Worm (Caenorhabditis elegans) whole organism, L3 larva: ENCODE measurements around the gene srz-102.

Experiments
- R02D3.7 ChIP-seq: fragments of 150-350 bp; optimal IDR thresholded peaks from 2 replicates; lab custom pipeline; 2014; ENCODE audit warnings: missing biosample characterization, missing genetic modification characterization
- ZK546.5 ChIP-seq: sonication (generic microtip); optimal IDR thresholded peaks from 2 replicates; lab custom pipeline; 2017; ENCODE audit warnings: missing biosample characterization, missing genetic modification characterization
- aly-2 ChIP-seq: fragments of 150-350 bp; optimal IDR thresholded peaks from 2 replicates; lab custom pipeline; 2014; ENCODE audit warnings: missing biosample characterization, missing genetic modification characterization
- ama-1 ChIP-seq: fragments of 150-350 bp; optimal IDR thresholded peaks from 2 replicates; lab custom pipeline; 2018
- ceh-16 ChIP-seq: sonication (generic microtip); optimal IDR thresholded peaks from 2 replicates; lab custom pipeline; 2017; ENCODE audit warnings: missing biosample characterization, missing genetic modification characterization
- ceh-82 ChIP-seq: fragments of 150-350 bp; optimal IDR thresholded peaks from 2 replicates; lab custom pipeline; 2014; ENCODE audit warnings: missing biosample characterization, missing genetic modification characterization
- daf-12 ChIP-seq: fragments of 150-350 bp; optimal IDR thresholded peaks from 2 replicates; lab custom pipeline; 2014; ENCODE audit warnings: missing biosample characterization, missing genetic modification reagents, missing genetic modification characterization
- egl-5 ChIP-seq: fragments of 150-350 bp; optimal IDR thresholded peaks from 2 replicates; lab custom pipeline; 2017; ENCODE audit warnings: missing biosample characterization, missing genetic modification reagents, missing genetic modification characterization, inconsistent platforms
- elt-1 ChIP-seq: fragments of 150-350 bp; optimal IDR thresholded peaks from 2 replicates; lab custom pipeline; 2014; ENCODE audit warnings: missing biosample characterization, missing genetic modification characterization
- elt-2 ChIP-seq: sonication (generic microtip); optimal IDR thresholded peaks from 2 replicates; lab custom pipeline; 2016; ENCODE audit warnings: missing genetic modification reagents, mild to moderate bottlenecking, missing genetic modification characterization, missing compliant biosample characterization
- fkh-10 ChIP-seq: sonication (generic microtip); optimal IDR thresholded peaks from 2 replicates; lab custom pipeline; 2017; ENCODE audit warnings: missing biosample characterization, missing genetic modification reagents, missing genetic modification characterization
- fkh-2 ChIP-seq: fragments of 150-350 bp; optimal IDR thresholded peaks from 2 replicates; lab custom pipeline; 2014; ENCODE audit warnings: missing biosample characterization, missing genetic modification reagents, missing genetic modification characterization
- fos-1 ChIP-seq: fragments of 150-350 bp; optimal IDR thresholded peaks from 2 replicates; lab custom pipeline; 2014; ENCODE audit warnings: missing biosample characterization, missing genetic modification characterization
- hmg-11 ChIP-seq: sonication (generic microtip); optimal IDR thresholded peaks from 2 replicates; lab custom pipeline; 2016; ENCODE audit warnings: missing genetic modification characterization, missing compliant biosample characterization
- lin-15B ChIP-seq: fragments of 150-350 bp; optimal IDR thresholded peaks from 2 replicates; lab custom pipeline; 2014; ENCODE audit warnings: missing biosample characterization, missing genetic modification characterization
- lsy-12 ChIP-seq: sonication (generic microtip); optimal IDR thresholded peaks from 2 replicates; lab custom pipeline; 2016; ENCODE audit warnings: mild to moderate bottlenecking, missing genetic modification characterization, missing compliant biosample characterization
- mdl-1 ChIP-seq: fragments of 150-350 bp; optimal IDR thresholded peaks from 2 replicates; lab custom pipeline; 2014; ENCODE audit warnings: missing biosample characterization, missing genetic modification characterization
- nfya-1 ChIP-seq: sonication (generic microtip); optimal IDR thresholded peaks from 2 replicates; lab custom pipeline; 2017; ENCODE audit warnings: missing genetic modification characterization, mild to moderate bottlenecking, missing compliant biosample characterization, antibody characterized with exemption, moderate library complexity; ENCODE audit not compliant: insufficient read depth
- nhr-11 ChIP-seq: fragments of 150-350 bp; optimal IDR thresholded peaks from 2 replicates; lab custom pipeline; 2014; ENCODE audit warnings: missing biosample characterization, missing genetic modification characterization
- nhr-12 ChIP-seq: fragments of 150-350 bp; optimal IDR thresholded peaks from 2 replicates; lab custom pipeline; 2014; ENCODE audit warnings: missing biosample characterization, missing genetic modification characterization
- nhr-23 ChIP-seq: fragments of 150-350 bp; optimal IDR thresholded peaks from 2 replicates; lab custom pipeline; 2014; ENCODE audit warnings: missing biosample characterization, missing genetic modification reagents, missing genetic modification characterization
- nhr-237 ChIP-seq: fragments of 150-350 bp; optimal IDR thresholded peaks from 2 replicates; lab custom pipeline; 2014; ENCODE audit warnings: missing biosample characterization, missing genetic modification characterization
- nhr-25 ChIP-seq: sonication (generic microtip); optimal IDR thresholded peaks from 2 replicates; lab custom pipeline; 2017; ENCODE audit warnings: missing biosample characterization, missing genetic modification characterization
- nhr-28 ChIP-seq: fragments of 150-350 bp; optimal IDR thresholded peaks from 2 replicates; lab custom pipeline; 2014; ENCODE audit warnings: missing biosample characterization, missing genetic modification characterization
- nhr-43 ChIP-seq: sonication (generic microtip); optimal IDR thresholded peaks from 2 replicates; lab custom pipeline; 2016; ENCODE audit warnings: mild to moderate bottlenecking, missing genetic modification characterization, missing compliant biosample characterization; ENCODE audit not compliant: poor library complexity, severe bottlenecking
- nhr-67 ChIP-seq: fragments of 150-350 bp; optimal IDR thresholded peaks from 2 replicates; lab custom pipeline; 2014; ENCODE audit warnings: missing biosample characterization, missing genetic modification characterization
- nhr-76 ChIP-seq: fragments of 150-350 bp; sonication (generic microtip); optimal IDR thresholded peaks from 5 replicates; lab custom pipeline; 2014; ENCODE audit warnings: missing biosample characterization, missing genetic modification characterization
- nhr-77 ChIP-seq: fragments of 150-350 bp; optimal IDR thresholded peaks from 2 replicates; lab custom pipeline; 2014; ENCODE audit warnings: missing biosample characterization, missing genetic modification characterization
- pha-4 ChIP-seq: fragments of 150-350 bp; optimal IDR thresholded peaks from 2 replicates; lab custom pipeline; 2014; ENCODE audit warnings: missing biosample characterization, missing genetic modification reagents, missing genetic modification characterization
- pqm-1 ChIP-seq: fragments of 150-350 bp; optimal IDR thresholded peaks from 2 replicates; lab custom pipeline; 2017; ENCODE audit warnings: missing biosample characterization, missing genetic modification characterization, inconsistent platforms
- sea-2 ChIP-seq: fragments of 150-350 bp; sonication (generic microtip); optimal IDR thresholded peaks from 4 replicates; lab custom pipeline; 2014; ENCODE audit warnings: missing biosample characterization, missing genetic modification reagents, missing genetic modification characterization
- tbx-2 ChIP-seq: sonication (generic microtip); optimal IDR thresholded peaks from 2 replicates; lab custom pipeline; 2016; ENCODE audit warnings: mild to moderate bottlenecking, missing genetic modification characterization, missing compliant biosample characterization
- unc-39 ChIP-seq: sonication (generic microtip); optimal IDR thresholded peaks from 4 replicates; lab custom pipeline; 2017; ENCODE audit warnings: missing biosample characterization, missing genetic modification characterization
- unc-62 ChIP-seq: fragments of 150-350 bp; sonication (generic microtip); optimal IDR thresholded peaks from 4 replicates; lab custom pipeline; 2014; ENCODE audit warnings: missing biosample characterization, missing genetic modification reagents, missing genetic modification characterization
- ztf-11 ChIP-seq: fragments of 150-350 bp; optimal IDR thresholded peaks from 2 replicates; lab custom pipeline; 2014; ENCODE audit warnings: missing biosample characterization, missing genetic modification characterization
- ztf-4 ChIP-seq: fragments of 150-350 bp; optimal IDR thresholded peaks from 2 replicates; lab custom pipeline; 2014; ENCODE audit warnings: missing biosample characterization, missing genetic modification characterization

Gene srz-102

ce11 chrV:16687227-16687626 lies at the start of gene srz-102:
Gene srz-102, plus strand, starts transcription at chrV:16687527.
- no peak for TF ChIP-seq hmg-11 (tag; lab: Kevin White, UChicago)
- no peak for TF ChIP-seq fkh-2 (tag; lab: Kevin White, UChicago)
- no peak for TF ChIP-seq nhr-28 (tag; lab: Kevin White, UChicago)

ce11 chrV:16638204-16638603 lies 49.1 kb upstream of the srz-102 start, which contains the start of gene srw-76:
Gene srw-76, minus strand, starts transcription at chrV:16638304.
- TF ChIP-seq egl-5 (tag; lab: Kevin White, UChicago) (no peak), R02D3.7 (tag; lab: Kevin White, UChicago) (no peak), tbx-2 (tag; lab: Kevin White, UChicago) (no peak), nhr-76 (tag; lab: Kevin White, UChicago) (no peak), nhr-77 (no peak), unc-62 (GFP tag; lab: Kevin White, UChicago) (no peak), ama-1 (lab: Kevin White, UChicago) (no peak), ceh-82 (tag; lab: Kevin White, UChicago) (no peak)

- TF ChIP-seq fkh-2 (tag; lab: Kevin White, UChicago): no peak
- TF ChIP-seq elt-2 (tag; lab: Kevin White, UChicago): peak; percentile 32
Measured at ce11 chrV:16640366-16640765, 47.0 kb upstream of the srz-102 start.

ce11 chrV:16643558-16643957 lies 43.8 kb upstream of the srz-102 start, which contains the start of gene srw-77:
Gene srw-77, minus strand, starts transcription at chrV:16643658.
- TF ChIP-seq ztf-4 (tag; lab: Kevin White, UChicago): no peak
- no peak for TF ChIP-seq nhr-67 (tag; lab: Kevin White, UChicago)
- TF ChIP-seq nhr-237 (tag; lab: Kevin White, UChicago): no peak
- no peak for TF ChIP-seq lin-15B (tag; lab: Kevin White, UChicago)

- TF ChIP-seq nhr-23 (no peak), elt-2 (tag; lab: Kevin White, UChicago) (peak; percentile 11), aly-2 (tag; lab: Kevin White, UChicago) (no peak), nhr-76 (tag; lab: Kevin White, UChicago) (no peak), mdl-1 (tag; lab: Kevin White, UChicago) (no peak)
Measured at ce11 chrV:16645201-16645940, 42.0 kb upstream of the srz-102 start, which contains the start of gene W06G6.17. Gene W06G6.17, minus strand, starts transcription at chrV:16645251.

ce11 chrV:16646372-16646771 lies 41.0 kb upstream of the srz-102 start, which contains the start of gene W06G6.9:
Gene W06G6.9, minus strand, starts transcription at chrV:16646472.
- TF ChIP-seq lin-15B (tag; lab: Kevin White, UChicago) (no peak), unc-39 (tag; lab: Kevin White, UChicago) (no peak), ceh-16 (tag; lab: Kevin White, UChicago) (no peak), ZK546.5 (tag; lab: Kevin White, UChicago) (no peak), elt-2 (tag; lab: Kevin White, UChicago) (no peak), elt-1 (tag; lab: Kevin White, UChicago) (no peak), ztf-4 (tag; lab: Kevin White, UChicago) (no peak), fos-1 (no peak)

ce11 chrV:16647093-16647492 lies 40.2 kb upstream of the srz-102 start, which contains the start of gene W06G6.10:
Gene W06G6.10, minus strand, starts transcription at chrV:16647193.
- no peak for TF ChIP-seq nhr-28 (tag; lab: Kevin White, UChicago)
- TF ChIP-seq ZK546.5 (tag; lab: Kevin White, UChicago): no peak
- TF ChIP-seq fkh-10: no peak
- TF ChIP-seq pqm-1 (tag; lab: Kevin White, UChicago): no peak
- no peak for TF ChIP-seq nfya-1 (tag; lab: Kevin White, UChicago)
- TF ChIP-seq nhr-25 (tag; lab: Kevin White, UChicago): no peak
- TF ChIP-seq ztf-11 (tag; lab: Kevin White, UChicago): no peak
- no peak for TF ChIP-seq pha-4 (tag; lab: Kevin White, UChicago)
- no peak for TF ChIP-seq sea-2 (GFP tag; lab: Kevin White, UChicago)
- no peak for TF ChIP-seq fkh-2 (tag; lab: Kevin White, UChicago)
- no peak for TF ChIP-seq nhr-43 (tag; lab: Kevin White, UChicago)
- no peak for TF ChIP-seq lsy-12 (tag; lab: Kevin White, UChicago)
- no peak for TF ChIP-seq lin-15B (tag; lab: Kevin White, UChicago)
- TF ChIP-seq mdl-1 (tag; lab: Kevin White, UChicago): no peak
- no peak for TF ChIP-seq nhr-11 (tag; lab: Kevin White, UChicago)
- TF ChIP-seq nhr-12 (tag; lab: Kevin White, UChicago): no peak
- TF ChIP-seq nhr-76 (tag; lab: Kevin White, UChicago): no peak
- no peak for TF ChIP-seq unc-39 (tag; lab: Kevin White, UChicago)
- no peak for TF ChIP-seq daf-12 (tag; lab: Kevin White, UChicago)
